Fruit fly (Drosophila melanogaster) whole organism, wandering third instar larva: ENCODE data around the gene CG11109.
A peak's percentile ranks its signal among the peaks of the same experiment; 100 is the strongest.

Source experiments
- Abd-B ChIP-seq: fragments of >200 bp; optimal IDR thresholded peaks from 2 replicates; lab custom pipeline; 2017; ENCODE audit warnings: missing biosample characterization, missing genetic modification characterization
- Dfd ChIP-seq: fragments of >200 bp; optimal IDR thresholded peaks from 2 replicates; lab custom pipeline; 2017; ENCODE audit warnings: missing biosample characterization, missing genetic modification characterization
- Myc ChIP-seq: fragments of >200 bp; optimal IDR thresholded peaks from 2 replicates; lab custom pipeline; 2017
- dsf ChIP-seq: sonication (Bioruptor generic); optimal IDR thresholded peaks from 2 replicates; lab custom pipeline; 2016; ENCODE audit warnings: missing biosample characterization, missing genetic modification characterization, borderline replicate concordance
- sage ChIP-seq: fragments of 200-800 bp; sonication (Bioruptor generic); optimal IDR thresholded peaks from 2 replicates; lab custom pipeline; 2016; ENCODE audit warnings: missing biosample characterization, mild to moderate bottlenecking, missing genetic modification characterization
- sv ChIP-seq: fragments of 200-800 bp; sonication (Bioruptor generic); optimal IDR thresholded peaks from 3 replicates; lab custom pipeline; 2016; ENCODE audit warnings: missing biosample characterization, missing genetic modification characterization
- usp ChIP-seq: fragments of >200 bp; optimal IDR thresholded peaks from 2 replicates; lab custom pipeline; 2017; ENCODE audit warnings: missing biosample characterization, missing genetic modification characterization

DNA sequence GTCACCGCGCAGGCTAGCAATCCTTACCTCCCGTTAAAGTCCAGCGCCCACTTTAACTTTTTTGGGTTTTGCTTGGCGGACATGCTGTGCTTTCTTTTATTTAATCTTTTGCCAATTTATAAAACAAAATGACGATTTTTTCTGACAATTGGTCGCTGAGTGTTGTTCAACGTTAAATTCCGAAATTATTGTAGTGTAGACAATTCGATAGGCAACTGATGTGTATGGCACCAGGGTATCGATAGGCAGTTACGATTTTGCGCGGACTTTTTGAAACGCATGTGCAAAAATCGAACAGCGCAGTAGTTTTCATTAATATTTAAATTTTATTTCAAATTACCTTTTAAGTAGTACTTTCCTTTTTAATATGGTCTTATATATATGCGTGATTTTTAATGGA, 3.9 kb upstream of the CG11109 start, which contains the start of gene EMC4:
- no peak for TF ChIP-seq Myc
- TF ChIP-seq dsf (GFP tag; lab: Kevin White, UChicago), result peak; percentile 53
- TF ChIP-seq Dfd (GFP tag; lab: Kevin White, UChicago), result no peak
- TF ChIP-seq Abd-B (GFP tag; lab: Kevin White, UChicago), result no peak
- peak; percentile 27 for TF ChIP-seq sv (GFP tag; lab: Kevin White, UChicago)
- peak; percentile 66 for TF ChIP-seq sage (GFP tag; lab: Kevin White, UChicago)
- no peak for TF ChIP-seq usp (GFP tag; lab: Kevin White, UChicago)
